Worm (Caenorhabditis elegans): Measurements from ENCODE around the gene argn-1.

The argn-1 gene

DNA sequence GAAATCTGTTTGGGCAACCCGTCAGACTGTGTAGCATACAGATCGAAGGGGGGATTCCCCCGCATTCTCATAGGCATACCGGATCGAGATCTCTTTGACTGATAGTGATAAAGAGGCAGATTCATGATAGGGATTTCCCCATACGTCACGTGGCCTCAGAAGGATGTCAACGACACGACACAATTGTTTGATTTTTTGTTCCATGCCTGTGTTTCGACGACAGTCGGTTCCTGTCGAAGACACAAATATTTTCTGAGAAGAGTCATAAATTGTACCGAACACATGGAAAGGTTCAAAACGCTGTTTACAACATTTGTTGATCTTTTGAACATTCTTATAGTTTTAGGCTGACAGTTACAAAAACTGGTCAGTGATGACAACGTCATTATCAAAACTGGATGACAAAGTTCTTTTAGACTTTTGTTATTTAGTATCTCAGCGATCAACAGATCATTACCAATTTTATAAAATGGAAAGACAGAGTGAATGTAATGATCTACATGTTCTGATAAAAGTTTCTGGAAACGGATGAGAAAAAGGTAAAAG lies 1.3 kb upstream of the argn-1 start:
- TF ChIP-seq ztf-29 (GFP tag; IDR thresholded peaks at IDR 0.05) (no peak), tab-1 (GFP tag; IDR thresholded peaks at IDR 0.05) (no peak), cog-1 (tag; optimal IDR thresholded peaks at IDR 0.05) (no peak), T22C8.4 (GFP tag; IDR thresholded peaks at IDR 0.05) (no peak), ref-1 (GFP tag; conservative IDR thresholded peaks at IDR 0.05) (no peak), flt-1 (GFP tag; IDR thresholded peaks at IDR 0.05) (no peak), ztf-23 (GFP tag; IDR thresholded peaks at IDR 0.05) (no peak)

DNA sequence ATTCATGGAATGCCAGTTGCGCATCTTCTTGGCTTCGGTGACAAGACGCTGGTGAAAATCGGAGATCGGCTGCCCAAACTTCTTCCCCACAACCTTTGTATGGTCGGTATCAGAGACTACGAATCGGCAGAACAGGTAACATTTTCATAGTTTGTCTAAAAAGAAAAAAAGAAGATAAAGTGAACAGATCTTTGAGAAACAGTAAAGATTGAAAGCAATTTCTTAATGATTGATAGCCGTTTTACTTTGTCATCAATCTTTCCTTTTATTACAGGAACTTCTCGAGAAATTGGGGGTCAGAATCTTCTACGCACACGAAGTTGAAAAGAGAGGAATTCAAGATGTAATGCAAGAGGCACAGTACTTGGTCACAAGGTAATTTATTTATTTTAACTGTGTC lies 1.2 kb downstream of the argn-1 start:
- no peak for TF ChIP-seq tab-1 (GFP tag; IDR thresholded peaks at IDR 0.05)
- no peak for TF ChIP-seq cog-1 (tag; optimal IDR thresholded peaks at IDR 0.05)
- TF ChIP-seq klf-2 (GFP tag; conservative IDR thresholded peaks at IDR 0.05), result no peak
- TF ChIP-seq ztf-23 (GFP tag; IDR thresholded peaks at IDR 0.05), result no peak
- no peak for TF ChIP-seq ztf-29 (GFP tag; IDR thresholded peaks at IDR 0.05)
- no peak for TF ChIP-seq ref-1 (GFP tag; conservative IDR thresholded peaks at IDR 0.05)
- TF ChIP-seq T22C8.4 (GFP tag; IDR thresholded peaks at IDR 0.05), result no peak
- TF ChIP-seq med-1 (GFP tag; optimal IDR thresholded peaks at IDR 0.05; ENCODE audit: insufficient read depth), result no peak

DNA sequence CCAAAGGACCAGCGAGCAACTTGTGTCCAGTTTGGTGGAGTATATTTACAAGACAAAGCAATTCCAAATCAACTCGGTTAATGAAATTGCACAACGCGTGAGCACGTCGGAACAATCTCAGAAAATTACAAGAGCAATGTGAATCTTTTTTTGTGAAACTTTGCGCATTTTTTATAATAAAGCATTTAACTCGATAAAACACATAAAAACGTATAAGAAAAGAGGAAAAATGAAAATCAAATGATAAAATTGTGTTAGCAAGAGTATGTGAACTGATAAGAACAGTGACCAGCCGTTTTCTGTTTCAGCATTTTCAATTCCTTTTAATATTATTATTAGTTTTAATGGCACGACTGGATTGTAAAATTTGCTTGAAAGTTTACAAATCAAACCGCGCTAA lies 1.8 kb downstream of the argn-1 start, which contains the start of gene T22B7.8:
Gene T22B7.8 (plus strand): TSS at position 301 of the 400 bp plus-strand sequence.
- TF ChIP-seq flt-1 (GFP tag; IDR thresholded peaks at IDR 0.05) (no peak), ztf-23 (GFP tag; IDR thresholded peaks at IDR 0.05) (no peak), T22C8.4 (GFP tag; IDR thresholded peaks at IDR 0.05) (no peak), tab-1 (GFP tag; IDR thresholded peaks at IDR 0.05) (no peak), med-1 (GFP tag; optimal IDR thresholded peaks at IDR 0.05; ENCODE audit: insufficient read depth) (no peak), cog-1 (tag; optimal IDR thresholded peaks at IDR 0.05) (no peak), ref-1 (GFP tag; conservative IDR thresholded peaks at IDR 0.05) (no peak), klf-2 (GFP tag; conservative IDR thresholded peaks at IDR 0.05) (no peak), ztf-29 (GFP tag; IDR thresholded peaks at IDR 0.05) (no peak)

DNA sequence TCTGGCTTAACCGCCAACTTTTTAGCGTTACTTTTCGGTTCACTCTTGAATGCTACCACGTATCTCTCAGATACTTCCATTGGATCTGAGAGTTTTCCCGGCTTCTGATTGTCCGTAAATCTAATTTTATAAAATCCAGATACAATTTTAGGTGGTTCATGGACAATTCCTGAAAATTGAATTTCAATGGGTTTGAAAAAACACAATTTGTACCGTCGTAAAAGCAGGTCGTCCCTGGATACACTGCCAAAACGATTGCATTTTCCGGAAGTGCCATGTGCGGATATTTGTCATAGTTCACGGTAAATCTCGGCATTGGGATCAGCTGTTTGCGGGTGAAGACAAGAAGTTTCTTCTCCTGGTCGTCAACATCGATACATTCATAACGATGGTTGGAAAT lies 9.7 kb downstream of the argn-1 start:
- TF ChIP-seq flt-1 (GFP tag; IDR thresholded peaks at IDR 0.05) (no peak), ztf-29 (GFP tag; IDR thresholded peaks at IDR 0.05) (no peak), cog-1 (tag; optimal IDR thresholded peaks at IDR 0.05) (no peak), tab-1 (GFP tag; IDR thresholded peaks at IDR 0.05) (no peak), klf-2 (GFP tag; conservative IDR thresholded peaks at IDR 0.05) (no peak), T22C8.4 (GFP tag; IDR thresholded peaks at IDR 0.05) (no peak), ztf-23 (GFP tag; IDR thresholded peaks at IDR 0.05) (no peak), med-1 (GFP tag; optimal IDR thresholded peaks at IDR 0.05; ENCODE audit: insufficient read depth) (no peak), ref-1 (GFP tag; conservative IDR thresholded peaks at IDR 0.05) (no peak)

DNA sequence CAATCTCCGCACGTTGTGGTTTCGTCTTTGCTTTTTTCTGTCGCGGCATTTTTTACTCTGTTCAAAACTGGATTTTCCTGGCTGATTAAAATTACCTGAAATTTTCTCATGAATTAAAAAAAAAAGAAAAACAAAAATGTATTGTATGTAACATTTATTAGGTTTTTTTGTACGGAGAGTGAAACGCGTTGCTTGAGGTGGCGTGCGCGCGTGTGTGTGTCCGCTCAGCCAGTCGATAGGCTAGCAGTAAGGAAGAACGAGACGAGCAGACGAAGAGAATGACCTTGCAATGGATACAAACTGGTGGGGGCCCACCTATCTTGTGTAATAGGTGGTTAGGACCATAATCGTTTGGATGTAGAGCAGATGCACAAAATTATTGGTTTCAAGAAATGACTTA lies 11.5 kb downstream of the argn-1 start, which contains the start of gene T22B7.4:
Gene T22B7.4 (minus strand): TSS at position 101 of the 400 bp plus-strand sequence.
- TF ChIP-seq ref-1 (GFP tag; conservative IDR thresholded peaks at IDR 0.05) (no peak), ztf-23 (GFP tag; IDR thresholded peaks at IDR 0.05) (no peak), T22C8.4 (GFP tag; IDR thresholded peaks at IDR 0.05) (no peak), tab-1 (GFP tag; IDR thresholded peaks at IDR 0.05) (no peak)

ce11 chrX:5644112-5644511 lies 14.3 kb downstream of the argn-1 start:
- TF ChIP-seq cog-1 (tag; optimal IDR thresholded peaks at IDR 0.05) (no peak), klf-2 (GFP tag; conservative IDR thresholded peaks at IDR 0.05) (no peak), ref-1 (GFP tag; conservative IDR thresholded peaks at IDR 0.05) (no peak), ztf-23 (GFP tag; IDR thresholded peaks at IDR 0.05) (no peak), T22C8.4 (GFP tag; IDR thresholded peaks at IDR 0.05) (no peak), flt-1 (GFP tag; IDR thresholded peaks at IDR 0.05) (no peak), tab-1 (GFP tag; IDR thresholded peaks at IDR 0.05) (no peak), ztf-29 (GFP tag; IDR thresholded peaks at IDR 0.05) (no peak), med-1 (GFP tag; optimal IDR thresholded peaks at IDR 0.05; ENCODE audit: insufficient read depth) (no peak)

DNA sequence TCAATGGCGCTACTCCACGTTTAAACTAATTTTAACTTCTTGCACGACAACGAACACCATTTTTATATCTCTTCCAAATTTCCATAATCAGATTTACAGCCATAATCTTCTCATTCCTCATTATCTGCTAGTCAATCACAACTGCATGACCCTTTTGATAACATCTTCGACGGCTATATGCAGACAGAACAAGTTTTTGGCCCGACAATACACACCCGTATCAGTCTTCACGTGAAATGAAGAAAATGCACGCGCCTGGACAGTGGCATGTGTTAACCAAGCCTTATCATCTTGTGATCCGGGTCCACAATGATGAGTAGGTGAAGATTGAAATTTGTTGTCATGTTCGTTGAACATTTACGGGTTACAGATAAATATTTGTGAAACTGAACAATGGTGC lies 15.8 kb downstream of the argn-1 start:
- no peak for TF ChIP-seq T22C8.4 (GFP tag; IDR thresholded peaks at IDR 0.05)
- no peak for TF ChIP-seq ref-1 (GFP tag; conservative IDR thresholded peaks at IDR 0.05)
- no peak for TF ChIP-seq tab-1 (GFP tag; IDR thresholded peaks at IDR 0.05)
- no peak for TF ChIP-seq flt-1 (GFP tag; IDR thresholded peaks at IDR 0.05)

DNA sequence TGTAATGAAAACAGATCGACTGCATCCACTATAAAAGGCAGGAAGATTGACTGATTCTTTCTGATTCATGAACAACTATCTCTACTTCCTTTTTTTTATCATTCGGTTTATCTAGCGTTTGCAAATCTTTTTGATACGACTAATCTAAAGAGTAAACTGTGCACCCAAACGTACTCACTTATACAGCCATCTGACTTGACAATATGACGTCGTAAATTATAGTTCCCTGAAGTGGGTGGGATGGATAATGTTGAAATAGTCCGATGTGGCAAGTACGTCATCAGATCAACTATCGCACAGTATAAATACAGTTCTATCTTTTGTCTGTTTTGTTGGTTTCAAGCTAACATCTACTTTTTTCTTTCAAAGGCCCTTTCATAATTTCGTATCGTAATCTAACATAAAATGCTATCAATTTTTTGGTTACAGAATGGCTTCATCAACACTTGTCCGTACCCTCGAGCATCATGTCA lies 17.2 kb downstream of the argn-1 start, which contains the start of gene T22B7.3:
Gene T22B7.3 (plus strand): TSS at position 423 of the 473 bp plus-strand sequence.
- TF ChIP-seq tab-1 (GFP tag; IDR thresholded peaks at IDR 0.05), result no peak
- no peak for TF ChIP-seq ref-1 (GFP tag; conservative IDR thresholded peaks at IDR 0.05)
- TF ChIP-seq flt-1 (GFP tag; IDR thresholded peaks at IDR 0.05), result no peak
- no peak for TF ChIP-seq ztf-29 (GFP tag; IDR thresholded peaks at IDR 0.05)
- TF ChIP-seq med-1 (GFP tag; optimal IDR thresholded peaks at IDR 0.05; ENCODE audit: insufficient read depth), result no peak
- no peak for TF ChIP-seq T22C8.4 (GFP tag; IDR thresholded peaks at IDR 0.05)
- no peak for TF ChIP-seq cog-1 (tag; optimal IDR thresholded peaks at IDR 0.05)
- TF ChIP-seq klf-2 (GFP tag; conservative IDR thresholded peaks at IDR 0.05), result no peak
- TF ChIP-seq ztf-23 (GFP tag; IDR thresholded peaks at IDR 0.05), result no peak

- TF ChIP-seq ztf-29 (GFP tag; IDR thresholded peaks at IDR 0.05), result no peak
- no peak for TF ChIP-seq ref-1 (GFP tag; conservative IDR thresholded peaks at IDR 0.05)
- no peak for TF ChIP-seq med-1 (GFP tag; optimal IDR thresholded peaks at IDR 0.05; ENCODE audit: insufficient read depth)
- TF ChIP-seq flt-1 (GFP tag; IDR thresholded peaks at IDR 0.05), result no peak
- TF ChIP-seq tab-1 (GFP tag; IDR thresholded peaks at IDR 0.05), result no peak
- no peak for TF ChIP-seq T22C8.4 (GFP tag; IDR thresholded peaks at IDR 0.05)
- no peak for TF ChIP-seq ztf-23 (GFP tag; IDR thresholded peaks at IDR 0.05)
- TF ChIP-seq cog-1 (tag; optimal IDR thresholded peaks at IDR 0.05), result no peak
- TF ChIP-seq klf-2 (GFP tag; conservative IDR thresholded peaks at IDR 0.05), result no peak
These were observed 18.1 kb downstream of the argn-1 start, which contains the start of gene srv-7 for ce11 chrX:5647884-5648283. srv-7 (minus strand) TSS chrX:5647984.

ce11 chrX:5653813-5654212 lies 24.0 kb downstream of the argn-1 start, which contains the start of gene T22B7.7:
T22B7.7 (minus strand) TSS chrX:5654074.
- TF ChIP-seq ztf-23 (GFP tag; IDR thresholded peaks at IDR 0.05) (no peak), ztf-29 (GFP tag; IDR thresholded peaks at IDR 0.05) (no peak), flt-1 (GFP tag; IDR thresholded peaks at IDR 0.05) (no peak), T22C8.4 (GFP tag; IDR thresholded peaks at IDR 0.05) (no peak), med-1 (GFP tag; optimal IDR thresholded peaks at IDR 0.05; ENCODE audit: insufficient read depth) (no peak)

All from whole organism, midembryonic.